Worm (Caenorhabditis elegans) whole organism, early embryonic: ENCODE measurements around the gene nlp-81.

Experiments
- B0310.2 ChIP-seq: sonication (generic microtip); optimal IDR thresholded peaks from 2 replicates; lab custom pipeline; 2016; ENCODE audit warnings: mild to moderate bottlenecking, missing genetic modification characterization, missing compliant biosample characterization
- F13C5.2 ChIP-seq: sonication (generic microtip); optimal IDR thresholded peaks from 2 replicates; lab custom pipeline; 2017; ENCODE audit warnings: mild to moderate bottlenecking, missing genetic modification characterization, inconsistent platforms, missing compliant biosample characterization
- aly-1 ChIP-seq: sonication (generic microtip); optimal IDR thresholded peaks from 2 replicates; lab custom pipeline; 2016; ENCODE audit warnings: missing genetic modification characterization, missing compliant biosample characterization
- ama-1 ChIP-seq: fragments of 150-350 bp; optimal IDR thresholded peaks from 2 replicates; lab custom pipeline; 2014
- ceh-13 ChIP-seq: fragments of 200-800 bp; sonication (Bioruptor generic); optimal IDR thresholded peaks from 2 replicates; lab custom pipeline; 2018; ENCODE audit warnings: mild to moderate bottlenecking, missing genetic modification characterization, missing compliant biosample characterization
- ceh-36 ChIP-seq: sonication (generic microtip); optimal IDR thresholded peaks from 2 replicates; lab custom pipeline; 2016; ENCODE audit warnings: missing genetic modification characterization, inconsistent platforms, missing compliant biosample characterization
- ets-7 ChIP-seq: sonication (generic microtip); optimal IDR thresholded peaks from 2 replicates; lab custom pipeline; 2016; ENCODE audit warnings: missing genotype, missing genetic modification characterization, missing compliant biosample characterization
- flt-1 ChIP-seq: fragments of 200-800 bp; sonication (Bioruptor generic); IDR thresholded peaks from 2 replicates; pipeline ENCODE4 v1.3.6; 2022; ENCODE audit warnings: missing genetic modification characterization, missing compliant biosample characterization
- hmbx-1 ChIP-seq: sonication (generic microtip); optimal IDR thresholded peaks from 2 replicates; lab custom pipeline; 2016; ENCODE audit warnings: mild to moderate bottlenecking, missing genetic modification characterization, missing compliant biosample characterization
- hmg-4 ChIP-seq: fragments of 200-800 bp; sonication (Bioruptor generic); optimal IDR thresholded peaks from 2 replicates; lab custom pipeline; 2018; ENCODE audit warnings: mild to moderate bottlenecking, missing genetic modification characterization, missing compliant biosample characterization
- hnd-1 ChIP-seq: sonication (generic microtip); optimal IDR thresholded peaks from 2 replicates; lab custom pipeline; 2016; ENCODE audit warnings: missing genetic modification characterization, missing compliant biosample characterization
- pes-1 ChIP-seq: fragments of 200-800 bp; sonication (Bioruptor generic); IDR thresholded peaks from 2 replicates; pipeline ENCODE4 v1.3.6; 2022; ENCODE audit warnings: missing genetic modification reagents, missing genetic modification characterization, missing compliant biosample characterization
- scrt-1 ChIP-seq: fragments of 200-800 bp; sonication (Bioruptor generic); IDR thresholded peaks from 2 replicates; pipeline ENCODE4 v1.3.6; 2022; ENCODE audit warnings: missing genetic modification characterization, missing compliant biosample characterization
- sea-1 ChIP-seq: fragments of 200-800 bp; sonication (Bioruptor generic); conservative IDR thresholded peaks from 2 replicates; pipeline ENCODE4 v1.3.6; 2022; ENCODE audit warnings: missing genetic modification characterization, missing compliant biosample characterization
- tbx-11 ChIP-seq: fragments of 200-800 bp; sonication (Bioruptor generic); IDR thresholded peaks from 2 replicates; pipeline ENCODE4 v1.3.6; 2022; ENCODE audit warnings: missing genetic modification characterization, missing compliant biosample characterization
- tbx-37 ChIP-seq: fragments of 200-800 bp; sonication (Bioruptor generic); conservative IDR thresholded peaks from 2 replicates; pipeline ENCODE4 v1.3.6; 2022; ENCODE audit warnings: missing genetic modification reagents, missing genetic modification characterization, missing compliant biosample characterization
- tra-4 ChIP-seq: sonication (generic microtip); optimal IDR thresholded peaks from 2 replicates; lab custom pipeline; 2017; ENCODE audit warnings: missing genetic modification characterization, missing compliant biosample characterization

nlp-81 gene

DNA sequence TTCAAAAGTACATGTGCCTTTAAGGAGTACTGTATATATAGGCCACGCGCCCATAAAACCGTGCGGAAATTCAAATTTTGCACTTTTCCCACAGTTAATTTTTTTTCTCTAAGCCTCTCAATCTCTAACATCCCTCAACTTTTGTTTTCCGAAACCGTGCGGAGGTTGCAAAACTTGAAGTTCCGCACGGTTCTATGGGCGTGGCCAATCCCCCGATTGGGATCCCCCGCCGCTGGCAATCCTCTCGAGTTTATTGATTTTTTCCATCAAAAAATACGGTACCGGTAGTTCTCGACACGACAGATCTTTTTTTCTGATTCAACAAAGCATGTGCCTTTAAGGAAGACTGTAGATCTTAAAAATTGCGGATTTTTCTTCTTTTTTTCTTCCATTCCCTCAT lies 30.3 kb downstream of the nlp-81 start, which contains the start of gene T23E1.3:
Gene T23E1.3 (plus strand): TSS at position 301 of the 400 bp plus-strand sequence.
- TF ChIP-seq sea-1, result no peak
- TF ChIP-seq tbx-11, result no peak
- no peak for TF ChIP-seq B0310.2 (tag; lab: Kevin White, UChicago)
- TF ChIP-seq aly-1 (tag; lab: Kevin White, UChicago), result no peak
- TF ChIP-seq pes-1 (GFP tag; lab: Robert Waterston, UW), result no peak
- TF ChIP-seq ets-7, result no peak
- TF ChIP-seq ceh-13 (GFP tag; lab: Kevin White, UChicago), result no peak
- TF ChIP-seq hmbx-1 (tag; lab: Kevin White, UChicago), result no peak
- no peak for TF ChIP-seq F13C5.2 (tag; lab: Kevin White, UChicago)
- TF ChIP-seq hnd-1 (tag; lab: Kevin White, UChicago), result no peak
- TF ChIP-seq ceh-36 (tag; lab: Kevin White, UChicago), result no peak
- TF ChIP-seq flt-1, result no peak
- no peak for TF ChIP-seq tra-4 (tag; lab: Kevin White, UChicago)
- TF ChIP-seq tbx-37 (GFP tag; lab: Robert Waterston, UW), result no peak

DNA sequence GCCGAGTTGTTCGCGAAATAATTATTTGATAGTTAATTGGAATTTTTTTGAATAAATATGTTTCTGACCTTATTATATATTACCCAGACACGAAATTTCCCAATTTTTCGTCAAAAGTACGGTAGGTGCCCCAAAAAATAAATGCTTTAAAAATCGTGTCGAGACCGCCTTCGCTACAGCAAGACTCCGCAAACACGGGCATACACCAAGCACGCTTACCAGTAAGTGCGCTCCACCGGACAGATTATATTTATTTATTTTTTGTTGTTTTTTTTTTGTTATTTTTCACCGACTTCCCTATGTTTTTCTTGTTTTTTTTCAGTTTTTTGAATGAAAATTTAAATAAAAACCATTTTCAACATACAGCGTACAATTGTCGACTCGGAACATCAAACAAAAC lies 39.4 kb downstream of the nlp-81 start:
- no peak for TF ChIP-seq pes-1 (GFP tag; lab: Robert Waterston, UW)
- no peak for TF ChIP-seq B0310.2 (tag; lab: Kevin White, UChicago)
- no peak for TF ChIP-seq sea-1
- no peak for TF ChIP-seq tra-4 (tag; lab: Kevin White, UChicago)
- no peak for TF ChIP-seq ets-7
- TF ChIP-seq aly-1 (tag; lab: Kevin White, UChicago), result no peak
- TF ChIP-seq hnd-1 (tag; lab: Kevin White, UChicago), result no peak
- TF ChIP-seq ceh-13 (GFP tag; lab: Kevin White, UChicago), result no peak
- TF ChIP-seq flt-1, result no peak
- no peak for TF ChIP-seq F13C5.2 (tag; lab: Kevin White, UChicago)
- no peak for TF ChIP-seq ama-1 (lab: Kevin White, UChicago)
- TF ChIP-seq ceh-36 (tag; lab: Kevin White, UChicago), result no peak
- TF ChIP-seq hmg-4 (GFP tag; lab: Kevin White, UChicago), result no peak

DNA sequence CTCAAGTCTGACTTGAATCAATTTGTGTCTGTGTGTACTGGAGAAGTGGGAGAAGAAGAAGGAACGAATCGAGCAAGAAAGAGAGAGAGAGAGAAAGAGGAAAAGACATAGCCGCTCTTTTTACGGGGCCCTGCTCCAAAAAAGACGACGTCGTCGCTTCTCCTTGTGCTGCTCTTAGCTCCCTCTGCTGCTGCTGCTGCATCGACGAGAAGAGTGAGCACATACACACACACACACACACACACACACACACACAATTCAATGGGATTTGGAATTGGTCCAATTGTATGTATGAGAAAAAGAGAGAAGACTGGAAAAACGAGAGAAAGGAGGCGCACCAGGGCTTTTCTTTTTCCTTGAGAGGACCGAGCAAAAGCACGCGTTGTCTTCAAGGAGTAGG lies 40.9 kb downstream of the nlp-81 start:
- TF ChIP-seq sea-1 (no peak), hnd-1 (tag; lab: Kevin White, UChicago) (no peak), hmg-4 (GFP tag; lab: Kevin White, UChicago) (peak; percentile 36)

DNA sequence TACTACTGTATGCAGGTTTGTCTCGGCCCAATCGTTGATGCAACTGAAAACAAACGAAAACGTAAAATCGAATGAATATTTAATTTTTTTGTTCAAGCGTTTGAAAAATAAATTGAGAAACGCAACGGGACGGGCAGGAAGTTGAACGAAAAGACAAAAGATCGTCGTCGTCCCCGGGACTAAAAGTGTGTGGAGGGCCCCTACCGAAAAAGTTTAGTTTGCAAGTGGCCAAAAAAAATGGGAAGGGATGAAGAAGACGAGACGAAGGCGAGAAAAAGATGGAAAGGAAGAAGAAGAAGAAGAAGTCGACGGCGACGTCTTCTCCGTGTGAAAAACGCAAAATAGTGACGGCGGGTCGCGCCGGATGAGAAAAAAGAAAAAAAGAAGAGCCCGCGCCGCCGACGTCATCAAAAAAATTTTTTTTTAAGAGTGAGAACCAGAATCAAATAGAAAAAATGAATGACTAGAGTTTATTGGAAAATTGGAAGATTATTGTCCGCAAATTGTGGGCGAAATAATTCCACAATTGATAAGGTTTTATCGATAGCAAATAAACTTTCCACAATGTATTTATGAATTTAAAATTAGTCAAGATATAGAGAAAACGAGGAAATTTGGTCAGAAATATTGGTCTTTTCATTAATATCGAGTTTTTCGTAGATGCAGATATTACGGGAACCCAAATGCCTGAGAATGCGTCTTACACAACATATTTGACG lies 42.7 kb downstream of the nlp-81 start, which contains the start of gene mca-3:
Gene mca-3 (minus strand): TSS at position 51 of the 719 bp plus-strand sequence.
- no peak for TF ChIP-seq F13C5.2 (tag; lab: Kevin White, UChicago)
- TF ChIP-seq sea-1, result no peak
- no peak for TF ChIP-seq B0310.2 (tag; lab: Kevin White, UChicago)
- no peak for TF ChIP-seq ama-1 (lab: Kevin White, UChicago)
- no peak for TF ChIP-seq tbx-37 (GFP tag; lab: Robert Waterston, UW)
- no peak for TF ChIP-seq ceh-13 (GFP tag; lab: Kevin White, UChicago)
- no peak for TF ChIP-seq aly-1 (tag; lab: Kevin White, UChicago)
- TF ChIP-seq ceh-36 (tag; lab: Kevin White, UChicago), result no peak
- TF ChIP-seq flt-1, result no peak
- TF ChIP-seq hnd-1 (tag; lab: Kevin White, UChicago), result no peak
- no peak for TF ChIP-seq pes-1 (GFP tag; lab: Robert Waterston, UW)
- TF ChIP-seq tbx-11, result no peak
- TF ChIP-seq ets-7, result no peak
- no peak for TF ChIP-seq scrt-1
- TF ChIP-seq tra-4 (tag; lab: Kevin White, UChicago), result no peak
- TF ChIP-seq hmg-4 (GFP tag; lab: Kevin White, UChicago), result no peak
- no peak for TF ChIP-seq hmbx-1 (tag; lab: Kevin White, UChicago)

DNA sequence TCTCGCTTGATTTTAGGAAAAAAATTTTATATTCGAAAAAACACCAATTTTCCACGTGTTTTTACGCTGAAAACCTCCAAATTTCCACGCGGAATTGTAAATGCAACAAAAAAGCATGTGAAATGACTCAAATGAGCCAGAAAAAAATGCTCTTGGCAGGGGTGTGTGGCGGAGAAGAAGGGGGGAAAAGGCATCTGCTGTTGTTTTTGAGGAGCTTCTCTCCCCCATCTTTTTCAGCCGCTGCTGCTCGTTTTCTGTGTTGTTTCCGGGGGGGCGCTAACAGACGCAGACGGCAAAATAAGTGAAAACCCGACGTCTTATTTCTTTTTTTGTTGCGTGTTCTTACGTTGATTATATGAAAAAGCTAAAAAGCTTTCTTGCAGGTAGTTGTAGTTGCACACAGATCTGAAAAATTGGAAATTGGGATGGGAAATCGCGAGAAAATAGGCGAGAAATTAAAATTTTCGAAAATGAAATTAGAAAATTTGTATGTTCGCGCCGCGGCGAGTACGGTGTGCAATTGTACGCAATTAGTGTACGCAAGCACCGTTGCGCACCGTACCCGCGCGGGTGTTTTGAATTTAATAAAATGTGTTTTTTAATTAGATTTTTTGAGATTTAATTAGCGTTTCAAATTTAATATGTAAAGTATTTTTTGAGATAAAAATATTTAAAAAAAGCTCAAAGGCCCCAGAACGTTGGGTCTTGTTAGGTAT lies 43.9 kb downstream of the nlp-81 start:
- TF ChIP-seq ceh-36 (tag; lab: Kevin White, UChicago) (no peak), ama-1 (lab: Kevin White, UChicago) (no peak), F13C5.2 (tag; lab: Kevin White, UChicago) (no peak), tbx-11 (no peak), sea-1 (no peak), tbx-37 (GFP tag; lab: Robert Waterston, UW) (no peak), ets-7 (no peak), hmg-4 (GFP tag; lab: Kevin White, UChicago) (no peak), tra-4 (tag; lab: Kevin White, UChicago) (no peak), aly-1 (tag; lab: Kevin White, UChicago) (no peak), scrt-1 (no peak), B0310.2 (tag; lab: Kevin White, UChicago) (no peak), hmbx-1 (tag; lab: Kevin White, UChicago) (no peak), ceh-13 (GFP tag; lab: Kevin White, UChicago) (no peak)

DNA sequence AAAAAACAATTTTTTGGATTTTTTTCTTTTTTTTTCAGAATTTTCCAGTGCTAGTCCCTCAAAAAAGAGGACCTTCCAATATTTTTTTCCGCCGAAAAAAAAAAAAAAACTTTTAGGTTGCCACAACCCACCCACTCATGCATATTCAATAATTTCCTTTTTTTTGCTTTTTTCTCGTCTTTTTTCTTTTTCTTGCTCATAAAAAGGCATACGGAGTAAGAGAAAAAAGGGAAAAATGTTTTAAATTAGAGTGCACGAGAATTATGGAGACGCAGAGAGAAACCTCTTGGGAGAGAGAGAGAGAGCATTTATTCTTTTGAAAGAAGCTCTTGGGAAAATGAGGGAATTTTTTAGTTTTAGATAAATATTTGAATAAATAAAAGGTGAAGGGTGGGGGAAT lies 47.9 kb downstream of the nlp-81 start:
- TF ChIP-seq tbx-11 (no peak), hmbx-1 (tag; lab: Kevin White, UChicago) (no peak), tra-4 (tag; lab: Kevin White, UChicago) (no peak), tbx-37 (GFP tag; lab: Robert Waterston, UW) (no peak), ets-7 (no peak), hmg-4 (GFP tag; lab: Kevin White, UChicago) (no peak), aly-1 (tag; lab: Kevin White, UChicago) (no peak), flt-1 (no peak), B0310.2 (tag; lab: Kevin White, UChicago) (no peak), pes-1 (GFP tag; lab: Robert Waterston, UW) (no peak), ceh-36 (tag; lab: Kevin White, UChicago) (no peak), hnd-1 (tag; lab: Kevin White, UChicago) (no peak)
